Worm (Caenorhabditis elegans) whole organism, mixed stage, embryonic: Measurements from ENCODE around the gene toca-2.

ENCODE experiments used
- ceh-43 ChIP-seq: fragments of 200-800 bp; sonication (Bioruptor generic); optimal IDR thresholded peaks from 2 replicates; lab custom pipeline; 2018; ENCODE audit warnings: mild to moderate bottlenecking, missing genetic modification characterization, moderate library complexity, missing compliant biosample characterization
- lsy-2 ChIP-seq: fragments of 150-350 bp; optimal IDR thresholded peaks from 2 replicates; lab custom pipeline; 2014; ENCODE audit warnings: missing biosample characterization, missing genetic modification characterization
- nhr-237 ChIP-seq: fragments of 150-350 bp; optimal IDR thresholded peaks from 2 replicates; lab custom pipeline; 2014; ENCODE audit warnings: missing biosample characterization, missing genetic modification characterization
- nhr-76 ChIP-seq: sonication (generic microtip); optimal IDR thresholded peaks from 2 replicates; lab custom pipeline; 2017; ENCODE audit warnings: missing biosample characterization, missing genetic modification characterization
- unc-62 ChIP-seq: fragments of 150-350 bp; optimal IDR thresholded peaks from 2 replicates; lab custom pipeline; 2014; ENCODE audit warnings: missing biosample characterization, missing genetic modification reagents, missing genetic modification characterization

ce11 chrIII:13716831-13717230, 38.9 kb upstream of the toca-2 start:
- TF ChIP-seq nhr-237 (no peak), unc-62 (no peak), lsy-2 (no peak), ceh-43 (no peak), nhr-76 (no peak)
